Worm (Caenorhabditis elegans) whole organism, midembryonic: Measurements from ENCODE around the gene skr-13.

ENCODE experiments used
- T22C8.4 ChIP-seq: fragments of 200-800 bp; sonication (Bioruptor generic); IDR thresholded peaks from 2 replicates; pipeline ENCODE4 v1.3.6; 2022; ENCODE audit warnings: missing genetic modification characterization, missing compliant biosample characterization
- flt-1 ChIP-seq: fragments of 200-800 bp; sonication (Bioruptor generic); IDR thresholded peaks from 2 replicates; pipeline ENCODE4 v1.3.6; 2022; ENCODE audit warnings: missing genetic modification characterization, missing compliant biosample characterization
- klf-2 ChIP-seq: fragments of 200-800 bp; sonication (Bioruptor generic); conservative IDR thresholded peaks from 2 replicates; pipeline ENCODE4 v1.3.6; 2022; ENCODE audit warnings: missing genetic modification reagents, missing genetic modification characterization, missing compliant biosample characterization
- tab-1 ChIP-seq: fragments of 200-800 bp; sonication (Bioruptor generic); IDR thresholded peaks from 2 replicates; pipeline ENCODE4 v1.3.6; 2022; ENCODE audit warnings: missing genetic modification characterization, missing compliant biosample characterization

ce11 chrIV:17210754-17211153, 48.3 kb upstream of the skr-13 start:
- TF ChIP-seq klf-2 (GFP tag; lab: Robert Waterston, UW), result no peak
- no peak for TF ChIP-seq tab-1 (GFP tag; lab: Robert Waterston, UW)
- no peak for TF ChIP-seq flt-1 (GFP tag; lab: Robert Waterston, UW)
- no peak for TF ChIP-seq T22C8.4 (GFP tag; lab: Robert Waterston, UW)
